Fruit fly (Drosophila melanogaster) whole organism, embryonic: Measurements from ENCODE around the gene CG34134.

Experiments
- ATbp ChIP-seq: fragments of 200-800 bp; sonication (Bioruptor generic); optimal IDR thresholded peaks from 2 replicates; lab custom pipeline; 2017; ENCODE audit warnings: missing biosample characterization, mild to moderate bottlenecking, missing genetic modification characterization, missing genetic modification reagents
- C15 ChIP-seq: fragments of 200-800 bp; sonication (Bioruptor generic); IDR thresholded peaks from 3 replicates; pipeline ENCODE4 v1.3.6; 2022; ENCODE audit warnings: missing biosample characterization, missing genetic modification characterization
- CG10321 ChIP-seq: fragments of 200-800 bp; sonication (Bioruptor generic); IDR thresholded peaks from 2 replicates; pipeline ENCODE4 v1.3.6; 2022; ENCODE audit warnings: missing biosample characterization, missing genetic modification characterization
- CG10543 ChIP-seq: fragments of 200-800 bp; sonication (Bioruptor generic); optimal IDR thresholded peaks from 3 replicates; lab custom pipeline; 2017; ENCODE audit warnings: missing biosample characterization, mild to moderate bottlenecking, missing genetic modification characterization, moderate library complexity
- CG10959 ChIP-seq: fragments of 200-800 bp; sonication (Bioruptor generic); IDR thresholded peaks from 2 replicates; pipeline ENCODE4 v1.3.6; 2022; ENCODE audit warnings: missing biosample characterization, missing genetic modification characterization
- CG11456 ChIP-seq: fragments of 200-800 bp; sonication (Bioruptor generic); IDR thresholded peaks from 3 replicates; pipeline ENCODE4 v1.3.6; 2022; ENCODE audit warnings: missing biosample characterization, missing genetic modification characterization
- CG12071 ChIP-seq: fragments of 200-800 bp; sonication (Bioruptor generic); optimal IDR thresholded peaks from 3 replicates; lab custom pipeline; 2018; ENCODE audit warnings: missing biosample characterization, mild to moderate bottlenecking, missing genetic modification characterization
- CG13775 ChIP-seq: fragments of 200-800 bp; sonication (Bioruptor generic); optimal IDR thresholded peaks from 3 replicates; lab custom pipeline; 2017; ENCODE audit warnings: missing biosample characterization, mild to moderate bottlenecking, missing genetic modification characterization
- CG14710 ChIP-seq: fragments of 200-800 bp; sonication (Bioruptor generic); optimal IDR thresholded peaks from 3 replicates; lab custom pipeline; 2019; ENCODE audit warnings: missing biosample characterization, mild to moderate bottlenecking, missing genetic modification characterization, moderate library complexity
- CG15073 ChIP-seq: fragments of 200-800 bp; sonication (Bioruptor generic); optimal IDR thresholded peaks from 2 replicates; lab custom pipeline; 2016; ENCODE audit warnings: missing biosample characterization, missing genetic modification characterization
- CG17359 ChIP-seq: fragments of 200-800 bp; sonication (Bioruptor generic); optimal IDR thresholded peaks from 3 replicates; lab custom pipeline; 2018; ENCODE audit warnings: missing biosample characterization, mild to moderate bottlenecking, missing genetic modification characterization, moderate library complexity
- CG1792 ChIP-seq: fragments of 200-800 bp; sonication (Bioruptor generic); optimal IDR thresholded peaks from 2 replicates; lab custom pipeline; 2016; ENCODE audit warnings: missing biosample characterization, missing genetic modification characterization
- CG4282 ChIP-seq: fragments of 200-800 bp; sonication (Bioruptor generic); optimal IDR thresholded peaks from 2 replicates; lab custom pipeline; 2016; ENCODE audit warnings: missing biosample characterization, missing genetic modification characterization
- CG4617 ChIP-seq: fragments of 200-800 bp; sonication (Bioruptor generic); optimal IDR thresholded peaks from 3 replicates; lab custom pipeline; 2016; ENCODE audit warnings: missing biosample characterization, missing genetic modification characterization, borderline replicate concordance
- CG4707 ChIP-seq: fragments of 200-800 bp; sonication (Bioruptor generic); optimal IDR thresholded peaks from 2 replicates; lab custom pipeline; 2018; ENCODE audit warnings: missing biosample characterization, mild to moderate bottlenecking, missing genetic modification characterization, moderate library complexity
- CG6654 ChIP-seq: fragments of 200-800 bp; sonication (Bioruptor generic); optimal IDR thresholded peaks from 2 replicates; lab custom pipeline; 2017; ENCODE audit warnings: missing biosample characterization, mild to moderate bottlenecking, missing genetic modification characterization
- CG6813 ChIP-seq: fragments of 200-800 bp; sonication (Bioruptor generic); optimal IDR thresholded peaks from 2 replicates; lab custom pipeline; 2017; ENCODE audit warnings: missing biosample characterization, missing genetic modification characterization, mild to moderate bottlenecking, moderate library complexity, missing genetic modification reagents
- Ets65A ChIP-seq: fragments of 200-800 bp; sonication (Bioruptor generic); peaks from one replicate; lab custom pipeline; 2016; ENCODE audit warnings: missing biosample characterization, missing genetic modification characterization
- Hey ChIP-seq: fragments of 200-800 bp; sonication (Bioruptor generic); optimal IDR thresholded peaks from 3 replicates; lab custom pipeline; 2018; ENCODE audit warnings: missing biosample characterization, mild to moderate bottlenecking, missing genetic modification characterization
- HmgZ ChIP-seq: fragments of 200-800 bp; sonication (Bioruptor generic); optimal IDR thresholded peaks from 2 replicates; lab custom pipeline; 2018; ENCODE audit warnings: missing biosample characterization, mild to moderate bottlenecking, missing genetic modification characterization
- Jarid2 ChIP-seq: fragments of 200-800 bp; sonication (Bioruptor generic); optimal IDR thresholded peaks from 3 replicates; lab custom pipeline; 2017; ENCODE audit warnings: mild to moderate bottlenecking, missing biosample characterization, missing genetic modification reagents, missing genetic modification characterization
- Lim3 ChIP-seq: fragments of 200-800 bp; sonication (Bioruptor generic); IDR thresholded peaks from 2 replicates; pipeline ENCODE4 v1.3.6; 2022; ENCODE audit warnings: missing biosample characterization, missing genetic modification characterization
- Meics ChIP-seq: fragments of 200-800 bp; sonication (Bioruptor generic); optimal IDR thresholded peaks from 2 replicates; lab custom pipeline; 2017; ENCODE audit warnings: missing biosample characterization, mild to moderate bottlenecking, missing genetic modification characterization
- Myb ChIP-seq: fragments of 200-800 bp; sonication (Bioruptor generic); optimal IDR thresholded peaks from 2 replicates; lab custom pipeline; 2016; ENCODE audit warnings: missing biosample characterization, missing genetic modification characterization
- NFAT ChIP-seq: fragments of 200-800 bp; sonication (Bioruptor generic); IDR thresholded peaks from 2 replicates; pipeline ENCODE4 v1.3.6; 2022; ENCODE audit warnings: missing biosample characterization, missing genetic modification characterization
- Nf-YA ChIP-seq: fragments of 200-800 bp; sonication (Bioruptor generic); IDR thresholded peaks from 2 replicates; pipeline ENCODE4 v1.3.6; 2022; ENCODE audit warnings: missing biosample characterization, missing genetic modification characterization
- Scr ChIP-seq: fragments of 200-800 bp; sonication (Bioruptor generic); IDR thresholded peaks from 2 replicates; pipeline ENCODE4 v1.3.6; 2022; ENCODE audit warnings: missing biosample characterization, missing genetic modification characterization; ENCODE audit not compliant: partially characterized antibody
- Sox100B ChIP-seq: fragments of 200-800 bp; sonication (Bioruptor generic); optimal IDR thresholded peaks from 3 replicates; lab custom pipeline; 2018; ENCODE audit warnings: missing biosample characterization, mild to moderate bottlenecking, missing genetic modification characterization
- Sox102F ChIP-seq: fragments of 200-800 bp; sonication (Bioruptor generic); optimal IDR thresholded peaks from 2 replicates; lab custom pipeline; 2018; ENCODE audit warnings: missing biosample characterization, mild to moderate bottlenecking, missing genetic modification characterization, moderate library complexity
- amos ChIP-seq: fragments of 200-800 bp; sonication (Bioruptor generic); IDR thresholded peaks from 2 replicates; pipeline ENCODE4 v1.3.6; 2022; ENCODE audit warnings: missing biosample characterization, missing genetic modification characterization; ENCODE audit not compliant: partially characterized antibody
- ash1 ChIP-seq: fragments of 200-800 bp; sonication (Bioruptor generic); optimal IDR thresholded peaks from 2 replicates; lab custom pipeline; 2018; ENCODE audit warnings: missing biosample characterization, mild to moderate bottlenecking, missing genetic modification characterization
- br ChIP-seq: fragments of >200 bp; optimal IDR thresholded peaks from 2 replicates; lab custom pipeline; 2017
- ci ChIP-seq: fragments of 200-800 bp; sonication (Bioruptor generic); IDR thresholded peaks from 3 replicates; pipeline ENCODE4 v1.3.6; 2022; ENCODE audit warnings: missing biosample characterization, missing genetic modification characterization
- croc ChIP-seq: fragments of 200-800 bp; sonication (Bioruptor generic); conservative IDR thresholded peaks from 3 replicates; pipeline ENCODE4 v1.3.6; 2022; ENCODE audit warnings: missing biosample characterization, missing genetic modification characterization
- dmrt11E ChIP-seq: fragments of 200-800 bp; sonication (Bioruptor generic); optimal IDR thresholded peaks from 3 replicates; lab custom pipeline; 2018; ENCODE audit warnings: missing biosample characterization, mild to moderate bottlenecking, missing genetic modification characterization, moderate library complexity
- inv ChIP-seq: fragments of 200-800 bp; sonication (Bioruptor generic); IDR thresholded peaks from 2 replicates; pipeline ENCODE4 v1.3.6; 2022; ENCODE audit warnings: missing biosample characterization, missing genetic modification characterization; ENCODE audit not compliant: partially characterized antibody
- lov ChIP-seq, 2 experiments: fragments of 200-800 bp in 1 of 2; fragments of >200 bp in 1 of 2; sonication (Bioruptor generic) in 1 of 2; IDR thresholded peaks in 1 of 2; optimal IDR thresholded peaks in 1 of 2; 2 replicates in 1 of 2; 3 replicates in 1 of 2; pipeline versions ENCODE4 v1.3.6 to Lab custom; 2017 to 2022; ENCODE audit warnings: missing biosample characterization in 1 of 2, missing genetic modification characterization in 1 of 2
- luna ChIP-seq: fragments of 200-800 bp; sonication (Bioruptor generic); optimal IDR thresholded peaks from 2 replicates; lab custom pipeline; 2016; ENCODE audit warnings: missing biosample characterization, missing genetic modification characterization
- pan ChIP-seq, 4 experiments: fragments of >200 bp in 3 of 4; fragments of 200-800 bp in 1 of 4; sonication (Bioruptor generic) in 1 of 4; optimal IDR thresholded peaks in 3 of 4; IDR thresholded peaks in 1 of 4; 2 replicates each; pipeline versions ENCODE4 v1.3.6 to Lab custom; 2017 to 2022; ENCODE audit warnings: missing biosample characterization in 2 of 4, missing genetic modification characterization in 2 of 4, mixed read lengths in 1 of 4
- prd ChIP-seq, 3 experiments: fragments of >200 bp in 2 of 3; fragments of 200-800 bp in 1 of 3; sonication (Bioruptor generic) in 1 of 3; optimal IDR thresholded peaks in 2 of 3; IDR thresholded peaks in 1 of 3; 2 replicates in 2 of 3; 3 replicates in 1 of 3; pipeline versions ENCODE4 v1.3.6 to Lab custom; 2017 to 2022; ENCODE audit warnings: missing biosample characterization in 1 of 3, missing genetic modification characterization in 1 of 3
- ro ChIP-seq: fragments of 200-800 bp; sonication (Bioruptor generic); IDR thresholded peaks from 2 replicates; pipeline ENCODE4 v1.3.6; 2022; ENCODE audit warnings: missing biosample characterization, missing genetic modification characterization
- sens-2 ChIP-seq: fragments of 200-800 bp; sonication (Bioruptor generic); IDR thresholded peaks from 2 replicates; pipeline ENCODE4 v1.3.6; 2022; ENCODE audit warnings: missing biosample characterization, missing genetic modification characterization
- sima ChIP-seq: fragments of 200-800 bp; sonication (Bioruptor generic); optimal IDR thresholded peaks from 2 replicates; lab custom pipeline; 2016; ENCODE audit warnings: missing biosample characterization, missing genetic modification characterization
- ssp ChIP-seq: fragments of 200-800 bp; sonication (Bioruptor generic); IDR thresholded peaks from 2 replicates; pipeline ENCODE4 v1.3.6; 2022; ENCODE audit warnings: missing biosample characterization, missing genetic modification characterization
- stc ChIP-seq: fragments of 200-800 bp; sonication (Bioruptor generic); IDR thresholded peaks from 2 replicates; pipeline ENCODE4 v1.3.6; 2022; ENCODE audit warnings: missing biosample characterization, missing genetic modification characterization
- ttk ChIP-seq: fragments of 200-800 bp; sonication (Bioruptor generic); IDR thresholded peaks from 2 replicates; pipeline ENCODE4 v2.1.2; 2022; ENCODE audit warnings: missing biosample characterization, missing genetic modification characterization
- vvl ChIP-seq: fragments of 200-800 bp; sonication (Bioruptor generic); IDR thresholded peaks from 2 replicates; pipeline ENCODE4 v1.3.6; 2022; ENCODE audit warnings: missing biosample characterization, missing genetic modification characterization
- zfh1 ChIP-seq: fragments of 200-800 bp; sonication (Bioruptor generic); IDR thresholded peaks from 3 replicates; pipeline ENCODE4 v1.3.6; 2022; ENCODE audit warnings: missing biosample characterization, missing genetic modification characterization

CG34134 gene

DNA sequence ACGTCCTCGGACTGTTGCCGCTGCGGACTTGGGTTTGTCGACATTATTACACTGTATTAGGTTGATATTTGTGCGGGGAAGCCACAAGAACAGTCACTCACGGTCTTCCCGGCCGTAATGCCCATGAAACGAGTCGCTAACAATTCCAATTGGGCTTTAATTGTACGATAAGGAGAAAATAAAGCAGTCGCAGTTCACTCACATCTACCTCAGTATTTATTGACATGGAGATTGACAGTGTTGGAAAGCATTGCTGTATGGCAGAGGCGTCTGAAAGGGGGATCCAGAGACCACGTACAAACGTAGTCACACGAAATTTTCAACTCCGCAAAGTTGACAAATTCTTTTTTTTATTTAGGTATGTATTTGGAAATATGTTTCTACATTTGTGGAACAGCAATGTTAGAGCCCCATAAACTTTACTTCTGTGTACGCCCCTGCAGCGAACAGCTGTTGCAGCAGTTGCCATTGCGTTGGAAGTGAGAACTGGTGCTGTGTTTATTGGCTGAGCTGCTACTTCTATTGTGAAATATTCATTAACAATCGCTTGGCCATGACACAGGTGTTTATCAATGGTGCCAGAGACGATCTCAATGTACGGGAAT, 22.2 kb upstream of the CG34134 start, which contains the start of the genes CG8372 and CG8360 (continued):
- TF ChIP-seq lov (optimal IDR thresholded peaks at IDR 0.05; lab: Kevin White, UChicago) (no peak), lov (GFP tag; IDR thresholded peaks at IDR 0.05; lab: Robert Waterston, UW) (peak; percentile 99), CG10543 (GFP tag; lab: Kevin White, UChicago) (peak; percentile 98), ci (GFP tag; lab: Robert Waterston, UW) (peak; percentile 99), C15 (GFP tag; lab: Robert Waterston, UW) (peak; percentile 97), Myb (peak; percentile 95), vvl (GFP tag; lab: Robert Waterston, UW) (peak; percentile 100), ro (GFP tag; lab: Robert Waterston, UW) (peak; percentile 98), Sox102F (GFP tag; lab: Kevin White, UChicago) (peak; percentile 98), CG4707 (GFP tag; lab: Kevin White, UChicago) (peak; percentile 95), Scr (GFP tag; lab: Robert Waterston, UW) (peak; percentile 49), Sox100B (GFP tag; lab: Kevin White, UChicago) (peak; percentile 96), ash1 (GFP tag; lab: Kevin White, UChicago) (peak; percentile 95), ttk (GFP tag; lab: Robert Waterston, UW) (peak; percentile 99), br (lab: Kevin White, UChicago) (no peak), Hey (peak; percentile 93), sens-2 (GFP tag; lab: Robert Waterston, UW) (peak; percentile 99), CG6654 (peak; percentile 93), CG17359 (peak; percentile 99), CG14710 (tag; lab: Kevin White, UChicago) (peak; percentile 97), pan (optimal IDR thresholded peaks at IDR 0.05; lab: Kevin White, UChicago) (no peak), pan (GFP tag; optimal IDR thresholded peaks at IDR 0.05 in 1 of 2, IDR thresholded peaks at IDR 0.05 in 1 of 2) (peak in 1 of 2 experiments; percentile 100), CG12071 (GFP tag; lab: Kevin White, UChicago) (peak; percentile 99)
- TF ChIP-seq, all 482 proteins: peak for 454

DNA sequence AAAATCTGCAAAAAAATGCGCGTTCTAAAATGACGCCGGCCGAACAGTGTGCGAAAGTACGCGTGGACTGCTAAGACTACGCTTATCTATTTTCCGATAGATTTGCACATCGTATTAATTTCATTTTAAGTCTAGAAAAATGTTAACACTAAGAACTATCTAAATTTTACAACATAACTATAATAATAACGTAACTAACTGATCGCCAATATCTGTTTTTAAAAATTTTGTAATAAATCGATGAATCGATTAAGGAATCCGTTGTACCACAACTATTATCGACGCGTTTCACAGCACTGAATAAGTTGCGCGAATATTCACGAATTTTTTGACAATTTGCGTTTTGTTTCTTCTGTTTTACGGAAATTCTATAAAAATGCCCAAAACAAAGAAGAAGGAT, 20.5 kb upstream of the CG34134 start, which contains the start of gene Ssb-c31a:
Gene Ssb-c31a (plus strand): TSS at position 278 of the 400 bp plus-strand sequence.
- no peak for TF ChIP-seq sima (GFP tag; lab: Kevin White, UChicago)
- no peak for TF ChIP-seq Ets65A (GFP tag; lab: Kevin White, UChicago)
- TF ChIP-seq zfh1 (GFP tag; lab: Robert Waterston, UW) = peak; percentile 9; the same call in 1 of the 3 replicates
- TF ChIP-seq luna (GFP tag; lab: Kevin White, UChicago) = no peak
- TF ChIP-seq CG6813 (GFP tag; lab: Kevin White, UChicago) = no peak
- TF ChIP-seq inv (GFP tag; lab: Robert Waterston, UW) = peak; percentile 68
- TF ChIP-seq dmrt11E = peak; percentile 42
- no peak for TF ChIP-seq NFAT (GFP tag; lab: Robert Waterston, UW)
- peak; percentile 55 for TF ChIP-seq CG1792 (GFP tag; lab: Kevin White, UChicago)
- TF ChIP-seq CG10959 (GFP tag; lab: Robert Waterston, UW) = no peak
- TF ChIP-seq ssp (GFP tag; lab: Robert Waterston, UW) = no peak
- peak; percentile 43 for TF ChIP-seq Sox100B (GFP tag; lab: Kevin White, UChicago)
- TF ChIP-seq CG4617 = peak; percentile 68
- peak; percentile 30 for TF ChIP-seq Meics (GFP tag; lab: Kevin White, UChicago)
- no peak for TF ChIP-seq Lim3 (GFP tag; lab: Robert Waterston, UW)
- TF ChIP-seq Nf-YA = no peak
- TF ChIP-seq CG11456 (GFP tag; lab: Robert Waterston, UW) = no peak
- TF ChIP-seq CG15073 (GFP tag; lab: Kevin White, UChicago) = no peak
- TF ChIP-seq stc (GFP tag; lab: Robert Waterston, UW) = no peak
- no peak for TF ChIP-seq prd (optimal IDR thresholded peaks at IDR 0.05; lab: Kevin White, UChicago)
- peak; percentile 31; the same call in 1 of the 3 replicates for TF ChIP-seq prd (GFP tag; IDR thresholded peaks at IDR 0.05; lab: Robert Waterston, UW)
- TF ChIP-seq CG4282 (GFP tag; lab: Kevin White, UChicago) = no peak
- TF ChIP-seq Jarid2 (GFP tag; lab: Kevin White, UChicago) = no peak
- peak; percentile 78 for TF ChIP-seq HmgZ (tag; lab: Kevin White, UChicago)
- peak; percentile 71 for TF ChIP-seq amos (GFP tag; lab: Robert Waterston, UW)
- TF ChIP-seq ATbp (GFP tag; lab: Kevin White, UChicago) = no peak
- peak; percentile 24 for TF ChIP-seq CG17359
- peak; percentile 53 for TF ChIP-seq CG13775 (GFP tag; lab: Kevin White, UChicago)
- no peak for TF ChIP-seq CG10321 (GFP tag; lab: Robert Waterston, UW)
- peak; percentile 33; the same call in 1 of the 3 replicates for TF ChIP-seq croc (GFP tag; lab: Robert Waterston, UW)
